Worm (Caenorhabditis elegans) whole organism, L4/young adult: ENCODE data around the gene clec-63.

Experiments used
- W03F9.2 ChIP-seq: fragments of 150-350 bp; optimal IDR thresholded peaks from 2 replicates; lab custom pipeline; 2014; ENCODE audit warnings: missing biosample characterization, missing genetic modification characterization
- dao-5 ChIP-seq: sonication (generic microtip); optimal IDR thresholded peaks from 2 replicates; lab custom pipeline; 2016; ENCODE audit warnings: missing genotype, missing genetic modification characterization, moderate library complexity, missing compliant biosample characterization
- him-1 ChIP-seq: sonication (generic microtip); optimal IDR thresholded peaks from 2 replicates; lab custom pipeline; 2016; ENCODE audit warnings: missing genotype, missing genetic modification reagents, missing genetic modification characterization, missing compliant biosample characterization

Gene clec-63

DNA sequence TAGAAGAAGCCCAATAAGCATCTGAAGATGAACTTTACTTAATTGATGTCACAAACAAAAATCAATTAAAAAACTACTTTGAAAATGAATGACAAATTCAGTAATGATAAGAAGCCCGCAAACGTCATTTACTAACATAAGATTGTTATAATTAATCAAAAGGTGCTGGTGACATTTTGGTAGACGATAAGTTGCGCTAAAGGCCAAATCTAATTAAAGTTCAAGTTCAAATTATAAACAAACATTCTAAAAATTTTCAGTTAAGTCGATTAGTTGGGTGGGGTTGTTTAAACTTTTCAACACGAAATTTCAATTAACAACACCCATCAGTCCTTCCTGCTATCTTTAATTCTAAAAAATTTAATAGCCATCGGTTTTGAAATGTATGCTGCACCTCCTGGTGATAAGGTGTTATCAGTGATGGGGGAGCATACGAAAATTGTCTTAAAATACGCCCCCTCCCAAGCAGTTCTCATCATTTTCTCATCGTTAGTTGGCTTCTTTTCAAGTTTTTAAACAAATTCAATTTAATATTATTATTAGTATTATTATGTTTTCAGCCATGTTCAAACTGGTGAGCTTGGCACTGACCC is at the start of gene clec-63, which contains the start of gene clec-62:
Gene clec-63, plus strand, starts transcription at position 561 of the 593 bp plus-strand sequence.
Gene clec-62, minus strand, starts transcription at position 51 of the 593 bp plus-strand sequence.
- no peak for TF ChIP-seq dao-5 (tag; lab: Kevin White, UChicago)
- no peak for TF ChIP-seq him-1
- no peak for TF ChIP-seq W03F9.2 (tag; lab: Kevin White, UChicago)

DNA sequence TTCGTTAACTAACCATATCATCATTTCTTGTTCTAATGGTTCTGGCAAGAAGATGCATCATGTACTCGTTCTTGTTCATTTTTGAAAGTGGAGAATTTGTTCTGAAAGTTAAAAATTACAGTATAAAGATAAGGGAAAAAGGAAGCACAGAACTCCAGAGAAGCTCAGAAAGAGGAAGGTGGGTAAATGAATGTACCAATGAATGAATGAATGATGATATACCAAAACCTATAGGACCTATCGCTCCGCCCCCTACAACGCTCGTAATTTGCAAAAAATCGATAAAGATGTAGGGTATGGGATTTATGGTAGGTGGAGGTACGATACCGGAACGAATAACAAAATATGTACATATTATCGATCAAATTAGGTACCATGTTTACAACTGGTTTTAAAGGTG is 47.7 kb upstream of the clec-63 start, which contains the start of gene pes-10:
Gene pes-10, minus strand, starts transcription at position 101 of the 400 bp plus-strand sequence.
- TF ChIP-seq him-1: no peak
- TF ChIP-seq dao-5 (tag; lab: Kevin White, UChicago): no peak
- no peak for TF ChIP-seq W03F9.2 (tag; lab: Kevin White, UChicago)

DNA sequence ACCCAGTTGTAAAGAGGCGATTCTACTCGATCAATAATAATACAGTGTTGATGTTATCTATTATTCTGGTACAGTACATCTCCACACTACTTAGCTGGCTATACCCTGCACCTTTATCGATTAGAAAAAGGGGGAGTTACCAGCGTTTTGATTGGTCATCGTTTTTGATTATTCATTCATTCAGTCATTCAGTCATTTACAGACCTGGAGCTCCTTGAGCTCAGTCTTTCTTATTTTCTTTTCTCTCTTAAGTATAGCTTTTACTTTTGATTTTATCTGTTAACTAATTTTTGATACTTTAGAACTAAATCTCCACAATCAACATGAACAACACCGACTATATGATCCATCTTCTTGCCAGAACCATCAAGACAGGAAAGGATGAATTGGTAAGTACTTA is 45.3 kb upstream of the clec-63 start, which contains the start of gene Y46G5A.28:
Gene Y46G5A.28, plus strand, starts transcription at position 301 of the 400 bp plus-strand sequence.
- no peak for TF ChIP-seq W03F9.2 (tag; lab: Kevin White, UChicago)
- no peak for TF ChIP-seq dao-5 (tag; lab: Kevin White, UChicago)
- no peak for TF ChIP-seq him-1

DNA sequence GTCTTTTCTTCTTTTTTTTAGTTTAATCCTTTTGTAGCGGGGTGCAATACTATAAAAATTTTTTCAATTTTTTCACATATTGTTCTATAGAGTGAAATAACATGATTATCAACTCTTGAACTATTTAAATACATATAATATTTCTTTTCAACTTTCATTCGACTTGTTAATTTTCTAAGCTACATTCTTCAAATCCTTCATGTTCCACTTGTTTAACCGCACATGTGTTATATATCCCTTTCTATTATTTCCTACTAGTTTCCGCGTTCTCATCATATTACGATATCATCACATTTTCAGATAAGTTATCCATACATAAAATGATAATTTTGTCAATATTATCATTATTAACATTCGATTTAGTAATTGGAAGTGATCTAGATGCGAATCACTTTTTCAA is 39.5 kb upstream of the clec-63 start, which contains the start of gene Y46G5A.29:
Gene Y46G5A.29, plus strand, starts transcription at position 301 of the 400 bp plus-strand sequence.
- TF ChIP-seq him-1 (no peak), W03F9.2 (tag; lab: Kevin White, UChicago) (no peak), dao-5 (tag; lab: Kevin White, UChicago) (no peak)

DNA sequence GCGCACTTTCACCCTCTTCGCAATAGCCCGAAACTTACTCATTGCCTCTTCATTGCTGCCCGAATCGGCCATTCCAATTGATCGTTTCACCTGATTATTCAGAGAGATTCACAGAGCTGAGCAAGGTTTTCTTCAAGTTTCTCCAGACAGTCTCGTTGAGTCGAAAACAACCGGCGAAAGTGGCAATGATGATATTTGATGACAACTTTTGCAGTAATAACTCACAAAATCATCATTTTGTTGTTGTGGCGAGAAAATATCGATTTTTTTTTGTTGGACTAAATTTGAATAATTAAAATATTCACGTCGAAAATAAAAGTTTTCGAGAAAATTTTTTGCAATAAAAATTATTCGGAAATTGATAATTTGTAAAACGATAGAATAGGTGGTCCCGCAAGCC is 29.8 kb upstream of the clec-63 start, which contains the start of gene snf-5:
Gene snf-5, minus strand, starts transcription at position 182 of the 400 bp plus-strand sequence.
- no peak for TF ChIP-seq him-1
- no peak for TF ChIP-seq dao-5 (tag; lab: Kevin White, UChicago)
- no peak for TF ChIP-seq W03F9.2 (tag; lab: Kevin White, UChicago)

DNA sequence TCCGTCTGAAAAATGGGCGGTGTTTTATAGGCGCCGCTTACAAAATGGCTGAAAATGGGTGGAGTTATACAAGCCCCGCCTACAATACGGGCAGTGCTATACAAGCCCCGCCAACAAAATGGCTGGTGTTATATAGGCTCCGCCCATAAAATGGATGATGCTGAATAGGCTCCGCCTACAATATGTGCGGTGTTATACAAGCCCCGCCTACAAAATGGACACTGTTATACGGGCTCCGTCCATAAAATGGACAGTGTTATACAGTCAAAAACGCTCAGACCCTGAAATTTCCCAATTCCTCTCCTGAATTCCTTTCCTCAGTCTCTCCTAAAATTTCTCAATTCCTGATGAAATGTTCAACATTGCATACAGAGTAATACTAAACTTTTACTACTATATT is 29.4 kb upstream of the clec-63 start:
- TF ChIP-seq dao-5 (tag; lab: Kevin White, UChicago): no peak
- TF ChIP-seq him-1: no peak
- no peak for TF ChIP-seq W03F9.2 (tag; lab: Kevin White, UChicago)

DNA sequence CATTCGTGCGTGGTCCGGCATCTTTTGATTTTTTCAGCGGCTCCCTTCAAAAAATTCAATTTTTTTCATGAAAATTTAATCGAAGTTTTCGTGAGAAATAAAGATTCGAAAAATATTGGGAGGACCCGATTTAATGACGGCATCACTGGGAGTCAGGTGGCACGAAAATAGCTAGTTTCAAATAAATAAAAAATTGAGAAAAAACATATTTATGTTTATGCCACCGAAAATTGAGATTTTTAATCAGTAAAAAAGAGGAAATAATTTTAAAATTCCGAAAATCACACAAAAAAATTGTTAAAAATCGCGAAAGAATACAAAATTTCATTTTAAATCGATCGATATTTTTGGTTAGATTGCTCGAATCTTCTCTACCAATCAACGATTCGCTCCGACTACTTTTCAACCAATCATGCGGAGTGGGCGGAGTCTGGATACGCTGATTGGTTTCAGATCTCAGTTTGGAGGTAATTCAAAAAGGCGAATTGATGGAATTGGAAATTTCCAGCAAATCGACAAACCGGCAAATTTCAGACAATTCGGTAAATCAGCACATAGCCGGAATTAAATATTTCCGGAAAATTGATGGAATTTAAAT is 17.3 kb upstream of the clec-63 start, which contains the start of gene gsy-1:
Gene gsy-1, minus strand, starts transcription at position 51 of the 598 bp plus-strand sequence.
- TF ChIP-seq him-1 (no peak), W03F9.2 (tag; lab: Kevin White, UChicago) (no peak), dao-5 (tag; lab: Kevin White, UChicago) (no peak)

DNA sequence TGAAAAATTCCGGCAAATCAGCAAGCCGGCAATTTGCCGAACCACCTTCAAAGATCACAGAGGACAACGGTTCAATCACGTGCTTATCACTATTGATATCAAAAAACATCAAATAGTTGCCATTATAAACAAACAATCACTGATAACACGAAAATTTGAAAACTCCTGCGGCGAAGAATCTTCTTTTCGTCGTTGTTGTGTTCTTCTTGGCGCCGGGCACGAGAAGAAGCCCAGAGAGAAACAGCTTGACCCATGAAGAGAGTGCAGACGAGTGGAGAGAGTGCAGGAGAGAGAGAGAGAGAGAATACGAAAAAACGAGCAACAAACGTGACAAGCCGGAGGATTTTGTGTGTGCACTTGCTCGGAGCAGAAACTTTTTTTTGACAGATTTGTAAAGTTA is 16.7 kb upstream of the clec-63 start:
- TF ChIP-seq dao-5 (tag; lab: Kevin White, UChicago) (no peak), W03F9.2 (tag; lab: Kevin White, UChicago) (no peak), him-1 (no peak)

DNA sequence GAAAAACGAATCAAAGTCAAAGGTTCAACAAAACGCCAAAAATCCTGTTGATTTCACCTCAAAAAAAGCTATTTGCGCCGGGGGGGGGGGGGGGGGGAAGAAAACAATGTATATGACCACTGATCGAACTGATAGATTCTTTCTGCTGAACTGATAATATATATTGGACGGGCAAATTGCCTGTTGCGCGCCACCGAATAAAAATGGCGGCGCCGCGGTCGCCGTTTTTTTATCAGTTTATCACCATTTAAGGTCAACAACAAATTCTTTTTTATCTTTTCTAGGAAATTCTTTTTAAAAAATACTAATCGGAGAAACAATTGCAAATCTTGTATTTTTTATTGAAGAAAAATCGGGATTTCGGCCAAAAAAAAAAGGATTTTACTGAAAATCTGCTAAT is 15.7 kb upstream of the clec-63 start:
- TF ChIP-seq W03F9.2 (tag; lab: Kevin White, UChicago): no peak
- TF ChIP-seq him-1: no peak
- no peak for TF ChIP-seq dao-5 (tag; lab: Kevin White, UChicago)

DNA sequence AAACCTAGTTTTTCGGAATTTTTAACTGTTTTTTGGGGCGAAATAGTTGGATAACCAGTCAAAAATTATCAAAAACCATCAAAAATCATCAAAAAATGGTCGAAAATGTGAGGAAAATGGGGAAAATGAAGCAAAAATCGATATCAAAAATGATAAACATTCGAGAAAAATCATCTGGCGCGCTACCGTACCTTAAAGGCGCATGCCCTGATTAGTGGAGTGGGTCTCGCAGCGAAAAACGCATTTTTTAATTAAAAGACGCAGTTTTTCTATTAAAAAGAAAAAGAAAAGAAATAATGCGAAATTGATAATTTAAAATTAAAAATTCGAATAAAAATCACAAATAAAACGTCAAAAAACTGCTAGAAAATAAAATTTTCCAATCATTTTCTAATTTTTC is 15.0 kb upstream of the clec-63 start, which contains the start of gene F35C5.1:
Gene F35C5.1, plus strand, starts transcription at position 399 of the 400 bp plus-strand sequence.
- TF ChIP-seq him-1 (no peak), W03F9.2 (tag; lab: Kevin White, UChicago) (no peak), dao-5 (tag; lab: Kevin White, UChicago) (no peak)

DNA sequence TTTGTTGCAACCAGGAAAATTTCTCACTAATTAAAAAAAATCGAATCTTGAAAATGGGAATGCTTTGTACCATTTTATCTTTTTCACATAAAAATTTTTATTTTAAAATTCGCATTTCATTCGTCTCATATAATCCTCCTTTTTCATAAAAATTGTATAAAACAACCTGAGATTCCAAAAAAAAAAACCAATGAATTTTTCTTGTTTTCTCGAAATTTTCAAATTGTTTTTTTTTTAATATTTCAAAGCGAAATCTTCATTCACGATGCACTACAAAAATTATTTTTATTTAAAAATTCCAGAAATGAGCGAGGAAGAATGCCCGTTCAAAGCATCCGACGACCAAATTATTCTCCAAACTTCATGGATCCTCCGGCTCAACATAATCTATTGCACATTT is 10.5 kb upstream of the clec-63 start, which contains the start of gene sra-14:
Gene sra-14, plus strand, starts transcription at position 301 of the 400 bp plus-strand sequence.
- no peak for TF ChIP-seq him-1
- TF ChIP-seq W03F9.2 (tag; lab: Kevin White, UChicago): no peak
- no peak for TF ChIP-seq dao-5 (tag; lab: Kevin White, UChicago)

DNA sequence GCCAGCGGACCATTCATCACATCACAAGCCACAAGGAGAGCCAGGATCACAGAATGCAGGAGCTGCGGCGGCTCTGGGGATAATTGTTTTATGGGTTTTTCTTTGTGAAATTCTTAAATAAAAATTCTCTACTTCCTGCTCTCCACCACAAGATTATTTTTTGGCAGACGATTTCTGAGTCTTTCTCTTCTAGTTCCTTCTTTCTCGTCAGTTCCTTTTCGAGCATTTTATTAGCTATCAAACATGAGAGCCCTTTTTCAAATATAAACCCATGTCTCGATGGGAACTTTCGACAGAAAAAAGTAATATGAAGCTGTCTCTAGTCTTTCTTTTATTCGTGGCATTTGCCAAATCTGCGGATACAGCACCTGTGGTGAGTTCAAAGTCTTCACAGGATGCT is 7.0 kb upstream of the clec-63 start, which contains the start of gene F35C5.3:
Gene F35C5.3, plus strand, starts transcription at position 301 of the 400 bp plus-strand sequence.
- TF ChIP-seq him-1: no peak
- TF ChIP-seq W03F9.2 (tag; lab: Kevin White, UChicago): no peak
- no peak for TF ChIP-seq dao-5 (tag; lab: Kevin White, UChicago)

DNA sequence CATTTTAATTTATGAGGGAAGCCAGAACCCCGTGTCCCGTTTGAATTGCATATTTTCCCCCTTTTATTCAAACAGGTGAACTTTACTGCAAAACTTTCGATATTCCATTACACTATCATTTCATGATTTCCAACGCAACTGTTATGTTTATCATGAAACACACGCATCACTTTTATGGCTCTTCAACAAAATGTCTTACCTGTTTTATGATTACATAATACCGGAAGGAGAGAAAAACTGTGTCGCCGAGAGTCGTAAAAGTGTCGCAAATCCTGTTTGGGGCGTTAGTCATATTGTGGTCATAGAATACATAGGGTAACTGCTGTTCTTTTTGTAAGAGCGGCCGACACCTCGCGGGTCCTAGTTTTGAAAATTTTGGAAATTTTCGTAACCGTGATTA is 3.0 kb upstream of the clec-63 start:
- no peak for TF ChIP-seq W03F9.2 (tag; lab: Kevin White, UChicago)
- TF ChIP-seq dao-5 (tag; lab: Kevin White, UChicago): no peak
- no peak for TF ChIP-seq him-1

DNA sequence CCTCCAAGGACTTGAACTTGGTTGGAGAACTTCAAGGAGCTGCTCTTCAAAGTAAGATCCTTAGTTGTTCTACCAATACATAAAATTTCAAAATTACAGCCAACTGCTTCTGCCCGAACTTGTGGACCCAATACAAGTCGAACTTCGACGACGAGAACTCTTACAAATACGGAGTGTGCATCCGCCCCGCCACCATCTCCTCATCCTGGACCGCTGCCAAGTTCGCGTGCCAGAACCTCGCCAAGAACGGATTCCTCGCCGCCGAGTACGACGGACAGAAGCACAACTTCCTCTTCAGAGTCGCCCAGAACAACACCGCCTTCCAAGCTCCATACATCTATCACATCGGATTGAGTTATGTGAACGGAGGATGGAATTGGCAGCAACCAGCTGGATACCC is 1.2 kb downstream of the clec-63 start:
- no peak for TF ChIP-seq dao-5 (tag; lab: Kevin White, UChicago)
- no peak for TF ChIP-seq him-1
- no peak for TF ChIP-seq W03F9.2 (tag; lab: Kevin White, UChicago)
